Fruit fly (Drosophila melanogaster): ENCODE results near the gene CG32269.

The CG32269 gene

DNA sequence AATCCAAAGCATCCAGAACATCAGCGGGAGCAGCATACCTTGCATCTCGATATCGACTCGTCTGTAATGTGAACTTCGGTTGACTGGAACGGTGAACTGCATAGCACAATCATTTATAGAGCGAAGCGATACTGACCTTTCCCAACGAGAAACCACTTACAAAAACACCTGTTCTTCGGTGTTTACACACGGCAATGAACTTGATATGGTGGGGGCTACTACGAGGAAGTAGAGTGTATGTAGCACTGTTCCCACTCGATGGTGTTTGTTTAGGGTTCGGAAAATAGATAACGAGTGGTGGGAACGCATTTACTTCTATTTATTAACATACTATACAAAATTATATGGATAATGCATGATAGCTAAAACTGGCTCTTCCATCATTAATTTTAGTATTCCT, at the start of gene CG32269, which contains the start of gene CG32270:
Gene CG32269, minus strand, starts transcription at position 91 of the 400 bp plus-strand sequence.
Gene CG32270, minus strand, starts transcription at position 91 of the 400 bp plus-strand sequence.
- no peak for TF ChIP-seq CG4496 (GFP tag; IDR thresholded peaks at IDR 0.05)
- TF ChIP-seq gl (tag; optimal IDR thresholded peaks at IDR 0.05) = no peak
- TF ChIP-seq CG10348 (GFP tag; IDR thresholded peaks at IDR 0.05) = no peak
- no peak for TF ChIP-seq EcR (GFP tag; optimal IDR thresholded peaks at IDR 0.05)
- TF ChIP-seq CG13204 (GFP tag; optimal IDR thresholded peaks at IDR 0.05) = no peak
- no peak for TF ChIP-seq CG8159 (tag; optimal IDR thresholded peaks at IDR 0.05)
- TF ChIP-seq CG34367 (tag; optimal IDR thresholded peaks at IDR 0.05) = no peak
- no peak for TF ChIP-seq CG32121 (GFP tag; IDR thresholded peaks at IDR 0.05)
- no peak for TF ChIP-seq CG14655 (GFP tag; optimal IDR thresholded peaks at IDR 0.05)

DNA sequence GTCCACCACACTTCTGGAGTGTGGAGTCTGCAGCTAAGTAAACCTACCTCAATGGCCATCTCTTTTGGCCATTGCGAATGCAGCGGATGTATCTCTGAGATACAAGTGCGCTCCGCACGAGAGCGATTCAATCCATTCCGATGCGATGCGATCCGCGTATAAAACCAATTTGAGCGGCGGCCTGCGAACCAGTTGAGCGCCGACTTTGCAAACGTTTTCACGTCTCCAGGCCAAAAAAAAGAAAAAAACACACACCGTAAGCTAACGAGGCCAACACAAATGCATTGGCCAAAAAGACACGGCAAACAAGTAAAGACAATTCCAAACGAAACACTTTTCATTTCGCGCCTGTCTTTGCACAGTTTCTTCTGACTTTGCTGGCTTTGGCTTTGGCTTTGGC, 48.9 kb upstream of the CG32269 start, which contains the start of gene ckd:
Gene ckd, plus strand, starts transcription at position 189 of the 400 bp plus-strand sequence.
- TF ChIP-seq CG10348 (GFP tag; IDR thresholded peaks at IDR 0.05) = no peak
- no peak for TF ChIP-seq CG8301 (tag; optimal IDR thresholded peaks at IDR 0.05)
- peak; percentile 29 for TF ChIP-seq EcR (GFP tag; optimal IDR thresholded peaks at IDR 0.05)
- no peak for TF ChIP-seq CG8159 (tag; optimal IDR thresholded peaks at IDR 0.05)
- TF ChIP-seq CG32121 (GFP tag; IDR thresholded peaks at IDR 0.05) = no peak
- TF ChIP-seq Pif1B (GFP tag; optimal IDR thresholded peaks at IDR 0.05) = peak; percentile 38
- TF ChIP-seq fd96Ca (GFP tag; IDR thresholded peaks at IDR 0.05) = no peak
- peak; percentile 33; the same call in 1 of the 2 replicates for TF ChIP-seq Ets98B (GFP tag; IDR thresholded peaks at IDR 0.05)
- TF ChIP-seq CG13204 (GFP tag; optimal IDR thresholded peaks at IDR 0.05) = peak; percentile 56
- TF ChIP-seq CG4496 (GFP tag; IDR thresholded peaks at IDR 0.05) = 0 out of 3 replicates have a peak, but pooled peaks have one; percentile 9
- TF ChIP-seq gl (tag; optimal IDR thresholded peaks at IDR 0.05) = no peak

DNA sequence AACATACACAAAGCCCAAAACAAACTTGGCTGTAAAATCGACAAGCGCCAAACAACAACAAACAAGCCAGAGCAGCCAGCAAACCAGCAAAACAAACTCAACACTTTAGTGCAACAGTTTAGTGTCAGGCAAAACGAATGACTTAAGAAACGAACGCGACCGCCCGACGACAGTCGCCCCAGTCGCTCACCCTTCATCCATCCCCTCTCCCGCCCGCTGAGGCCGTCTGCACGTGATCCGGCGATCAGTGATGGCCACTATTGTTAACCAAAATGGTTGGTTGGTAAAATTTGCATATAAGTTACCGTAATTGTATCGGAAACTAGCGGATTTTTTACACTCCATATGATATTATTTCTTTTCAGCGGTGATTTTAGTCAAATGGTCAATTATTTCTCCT, 44.8 kb upstream of the CG32269 start:
- TF ChIP-seq CG32121 (GFP tag; IDR thresholded peaks at IDR 0.05) (no peak), CG4496 (GFP tag; IDR thresholded peaks at IDR 0.05) (no peak; the same call in 2 of the 3 replicates), CG15710 (tag; optimal IDR thresholded peaks at IDR 0.05) (no peak), fd96Ca (GFP tag; IDR thresholded peaks at IDR 0.05) (no peak), Ets98B (GFP tag; IDR thresholded peaks at IDR 0.05) (peak; percentile 12; the same call in 1 of the 2 replicates), CG10348 (GFP tag; IDR thresholded peaks at IDR 0.05) (no peak), CG34367 (tag; optimal IDR thresholded peaks at IDR 0.05) (no peak), CG14655 (GFP tag; optimal IDR thresholded peaks at IDR 0.05) (no peak), CG13204 (GFP tag; optimal IDR thresholded peaks at IDR 0.05) (peak; percentile 68), Pif1B (GFP tag; optimal IDR thresholded peaks at IDR 0.05) (no peak), gl (tag; optimal IDR thresholded peaks at IDR 0.05) (no peak), CG8301 (tag; optimal IDR thresholded peaks at IDR 0.05) (no peak), CG8159 (tag; optimal IDR thresholded peaks at IDR 0.05) (no peak)

DNA sequence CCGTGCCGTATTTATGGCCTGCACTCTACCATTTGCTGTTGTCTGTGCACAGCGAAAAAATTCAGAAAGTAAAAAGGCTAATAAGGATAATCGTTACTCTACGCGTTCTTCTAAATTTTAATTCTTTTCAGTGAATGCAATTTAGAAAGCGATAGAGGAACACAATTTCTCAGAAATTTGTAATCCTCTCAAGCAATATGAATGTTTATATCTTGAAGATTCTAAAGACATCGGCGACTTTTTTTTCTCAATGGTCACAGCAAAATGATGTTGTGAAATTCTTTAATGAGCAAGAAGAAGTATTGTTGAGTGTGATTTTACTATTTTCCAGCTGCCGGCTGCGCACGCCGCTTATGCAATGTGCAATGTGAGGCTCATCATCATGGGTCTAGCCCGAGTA, 44.1 kb upstream of the CG32269 start:
- TF ChIP-seq CG8301 (tag; optimal IDR thresholded peaks at IDR 0.05) (peak; percentile 7), D1 (tag; optimal IDR thresholded peaks at IDR 0.05) (no peak), Ets98B (GFP tag; IDR thresholded peaks at IDR 0.05) (peak; percentile 16; the same call in 1 of the 2 replicates), CG10348 (GFP tag; IDR thresholded peaks at IDR 0.05) (no peak), CG32121 (GFP tag; IDR thresholded peaks at IDR 0.05) (peak; percentile 32; the same call in 1 of the 2 replicates), CG9948 (tag; optimal IDR thresholded peaks at IDR 0.05) (peak; percentile 11), CG14655 (GFP tag; optimal IDR thresholded peaks at IDR 0.05) (peak; percentile 27), Pif1A (GFP tag; optimal IDR thresholded peaks at IDR 0.05) (peak; percentile 37), CG17806 (tag; optimal IDR thresholded peaks at IDR 0.05) (peak; percentile 5), CG15710 (tag; optimal IDR thresholded peaks at IDR 0.05) (peak; percentile 13)

DNA sequence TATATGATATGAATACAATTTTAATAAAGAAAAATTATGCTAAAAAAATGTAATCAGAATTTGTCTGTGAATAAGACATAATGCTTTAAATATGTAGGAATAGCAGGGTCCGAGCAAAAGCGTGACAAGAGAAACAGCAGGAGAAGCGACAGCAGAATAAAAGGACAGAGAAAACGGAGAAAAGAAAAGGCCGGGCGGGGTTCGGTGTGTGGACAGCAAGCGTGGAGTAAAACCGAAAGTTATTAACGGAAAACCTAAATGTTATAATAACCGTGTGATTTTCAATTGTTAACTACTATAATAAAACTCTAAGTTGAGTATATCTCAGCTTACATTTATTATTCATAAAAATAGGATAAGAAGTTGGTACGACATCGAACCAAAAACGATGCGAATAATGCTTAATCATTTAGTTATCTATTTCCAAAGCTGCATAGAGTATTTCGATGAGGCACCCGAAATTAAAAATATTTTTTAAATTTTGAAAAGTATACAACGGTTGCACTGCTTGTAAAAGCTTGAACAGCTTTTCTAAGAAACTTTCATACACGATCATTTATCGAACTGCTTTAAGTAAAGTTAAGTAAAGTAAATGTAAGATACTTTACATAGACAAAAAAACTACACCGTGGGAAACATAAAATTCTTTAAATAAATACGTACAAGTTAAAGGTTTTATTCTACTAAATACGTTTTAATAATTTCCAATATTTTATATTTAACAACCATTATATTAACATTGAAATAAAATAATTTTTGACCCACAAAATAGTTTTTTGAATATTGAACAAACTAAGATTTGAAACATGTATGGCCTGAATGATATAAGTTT, 43.1 kb upstream of the CG32269 start:
- TF ChIP-seq Pif1B (GFP tag; optimal IDR thresholded peaks at IDR 0.05) = no peak
- TF ChIP-seq Ets98B (GFP tag; IDR thresholded peaks at IDR 0.05) = no peak
- no peak for TF ChIP-seq CG34367 (tag; optimal IDR thresholded peaks at IDR 0.05)
- 0 out of 2 replicates have a peak, but pooled peaks have one; percentile 10 for TF ChIP-seq CG32121 (GFP tag; IDR thresholded peaks at IDR 0.05)
- no peak for TF ChIP-seq EcR (GFP tag; optimal IDR thresholded peaks at IDR 0.05)
- TF ChIP-seq CG12605 (GFP tag; IDR thresholded peaks at IDR 0.05) = 0 out of 2 replicates have a peak, but pooled peaks have one; percentile 20
- TF ChIP-seq CG8301 (tag; optimal IDR thresholded peaks at IDR 0.05) = peak; percentile 9
- no peak for TF ChIP-seq CG13204 (GFP tag; optimal IDR thresholded peaks at IDR 0.05)
- TF ChIP-seq CG8159 (tag; optimal IDR thresholded peaks at IDR 0.05) = no peak
- no peak for TF ChIP-seq Pif1A (GFP tag; optimal IDR thresholded peaks at IDR 0.05)
- TF ChIP-seq CG15710 (tag; optimal IDR thresholded peaks at IDR 0.05) = no peak
- no peak for TF ChIP-seq CG17806 (tag; optimal IDR thresholded peaks at IDR 0.05)
- no peak for TF ChIP-seq D1 (tag; optimal IDR thresholded peaks at IDR 0.05)
- TF ChIP-seq CG10348 (GFP tag; IDR thresholded peaks at IDR 0.05) = no peak
- TF ChIP-seq gl (tag; optimal IDR thresholded peaks at IDR 0.05) = no peak
- no peak for TF ChIP-seq CG4496 (GFP tag; IDR thresholded peaks at IDR 0.05)
- no peak for TF ChIP-seq fd96Ca (GFP tag; IDR thresholded peaks at IDR 0.05)
- peak; percentile 0 for TF ChIP-seq CG9948 (tag; optimal IDR thresholded peaks at IDR 0.05)
- no peak for TF ChIP-seq Snoo (tag; optimal IDR thresholded peaks at IDR 0.05)
